Worm (Caenorhabditis elegans) whole organism, L3 larva: ENCODE results near the gene mpz-1.
A peak's percentile ranks its signal among the peaks of the same experiment; 100 is the strongest.

Experiments
- R02D3.7 ChIP-seq: fragments of 150-350 bp; optimal IDR thresholded peaks from 2 replicates; lab custom pipeline; 2014; ENCODE audit warnings: missing biosample characterization, missing genetic modification characterization
- aly-2 ChIP-seq: fragments of 150-350 bp; optimal IDR thresholded peaks from 2 replicates; lab custom pipeline; 2014; ENCODE audit warnings: missing biosample characterization, missing genetic modification characterization
- ama-1 ChIP-seq: fragments of 150-350 bp; optimal IDR thresholded peaks from 2 replicates; lab custom pipeline; 2018
- ceh-16 ChIP-seq: sonication (generic microtip); optimal IDR thresholded peaks from 2 replicates; lab custom pipeline; 2017; ENCODE audit warnings: missing biosample characterization, missing genetic modification characterization
- ceh-28 ChIP-seq: fragments of 150-350 bp; optimal IDR thresholded peaks from 2 replicates; lab custom pipeline; 2014; ENCODE audit warnings: missing biosample characterization, missing genetic modification reagents, missing genetic modification characterization
- ceh-82 ChIP-seq: fragments of 150-350 bp; optimal IDR thresholded peaks from 2 replicates; lab custom pipeline; 2014; ENCODE audit warnings: missing biosample characterization, missing genetic modification characterization
- ceh-9 ChIP-seq: sonication (generic microtip); optimal IDR thresholded peaks from 2 replicates; lab custom pipeline; 2018; ENCODE audit warnings: missing biosample characterization, missing genetic modification characterization
- egl-27 ChIP-seq: sonication (generic microtip); optimal IDR thresholded peaks from 4 replicates; lab custom pipeline; 2017; ENCODE audit warnings: missing biosample characterization, missing genetic modification reagents, missing genetic modification characterization
- egl-5 ChIP-seq: fragments of 150-350 bp; optimal IDR thresholded peaks from 2 replicates; lab custom pipeline; 2017; ENCODE audit warnings: missing biosample characterization, missing genetic modification reagents, missing genetic modification characterization, inconsistent platforms
- elt-1 ChIP-seq: fragments of 150-350 bp; optimal IDR thresholded peaks from 2 replicates; lab custom pipeline; 2014; ENCODE audit warnings: missing biosample characterization, missing genetic modification characterization
- elt-2 ChIP-seq: sonication (generic microtip); optimal IDR thresholded peaks from 2 replicates; lab custom pipeline; 2016; ENCODE audit warnings: missing genetic modification reagents, mild to moderate bottlenecking, missing genetic modification characterization, missing compliant biosample characterization
- elt-3 ChIP-seq, 3 experiments: fragments of 150-350 bp in 1 of 3; sonication (generic microtip) in 2 of 3; optimal IDR thresholded peaks; 2 replicates in 2 of 3; 4 replicates in 1 of 3; lab custom pipeline; 2014 to 2017; ENCODE audit warnings: missing biosample characterization in 3 of 3, missing genetic modification characterization in 3 of 3
- eor-1 ChIP-seq, 2 experiments: fragments of 150-350 bp; optimal IDR thresholded peaks; 2 replicates each; lab custom pipeline; 2014 to 2018; ENCODE audit warnings: missing biosample characterization in 2 of 2, missing genetic modification characterization in 2 of 2
- fkh-10 ChIP-seq: sonication (generic microtip); optimal IDR thresholded peaks from 2 replicates; lab custom pipeline; 2017; ENCODE audit warnings: missing biosample characterization, missing genetic modification reagents, missing genetic modification characterization
- fos-1 ChIP-seq: fragments of 150-350 bp; optimal IDR thresholded peaks from 2 replicates; lab custom pipeline; 2014; ENCODE audit warnings: missing biosample characterization, missing genetic modification characterization
- hmg-11 ChIP-seq: sonication (generic microtip); optimal IDR thresholded peaks from 2 replicates; lab custom pipeline; 2016; ENCODE audit warnings: missing genetic modification characterization, missing compliant biosample characterization
- jun-1 ChIP-seq: fragments of 150-350 bp; optimal IDR thresholded peaks from 2 replicates; lab custom pipeline; 2014; ENCODE audit warnings: missing biosample characterization, missing genetic modification reagents, missing genetic modification characterization
- lin-15B ChIP-seq: fragments of 150-350 bp; optimal IDR thresholded peaks from 2 replicates; lab custom pipeline; 2014; ENCODE audit warnings: missing biosample characterization, missing genetic modification characterization
- lin-39 ChIP-seq: fragments of 150-350 bp; optimal IDR thresholded peaks from 2 replicates; lab custom pipeline; 2018; ENCODE audit warnings: missing biosample characterization, missing genetic modification reagents, missing genetic modification characterization
- lsy-12 ChIP-seq: sonication (generic microtip); optimal IDR thresholded peaks from 2 replicates; lab custom pipeline; 2016; ENCODE audit warnings: mild to moderate bottlenecking, missing genetic modification characterization, missing compliant biosample characterization
- mdl-1 ChIP-seq: fragments of 150-350 bp; optimal IDR thresholded peaks from 2 replicates; lab custom pipeline; 2014; ENCODE audit warnings: missing biosample characterization, missing genetic modification characterization
- nfya-1 ChIP-seq: sonication (generic microtip); optimal IDR thresholded peaks from 2 replicates; lab custom pipeline; 2017; ENCODE audit warnings: missing genetic modification characterization, mild to moderate bottlenecking, missing compliant biosample characterization, antibody characterized with exemption, moderate library complexity; ENCODE audit not compliant: insufficient read depth
- nhr-11 ChIP-seq: fragments of 150-350 bp; optimal IDR thresholded peaks from 2 replicates; lab custom pipeline; 2014; ENCODE audit warnings: missing biosample characterization, missing genetic modification characterization
- nhr-12 ChIP-seq: fragments of 150-350 bp; optimal IDR thresholded peaks from 2 replicates; lab custom pipeline; 2014; ENCODE audit warnings: missing biosample characterization, missing genetic modification characterization
- nhr-23 ChIP-seq: fragments of 150-350 bp; optimal IDR thresholded peaks from 2 replicates; lab custom pipeline; 2014; ENCODE audit warnings: missing biosample characterization, missing genetic modification reagents, missing genetic modification characterization
- nhr-237 ChIP-seq: fragments of 150-350 bp; optimal IDR thresholded peaks from 2 replicates; lab custom pipeline; 2014; ENCODE audit warnings: missing biosample characterization, missing genetic modification characterization
- nhr-25 ChIP-seq: sonication (generic microtip); optimal IDR thresholded peaks from 2 replicates; lab custom pipeline; 2017; ENCODE audit warnings: missing biosample characterization, missing genetic modification characterization
- nhr-28 ChIP-seq: fragments of 150-350 bp; optimal IDR thresholded peaks from 2 replicates; lab custom pipeline; 2014; ENCODE audit warnings: missing biosample characterization, missing genetic modification characterization
- nhr-43 ChIP-seq: sonication (generic microtip); optimal IDR thresholded peaks from 2 replicates; lab custom pipeline; 2016; ENCODE audit warnings: mild to moderate bottlenecking, missing genetic modification characterization, missing compliant biosample characterization; ENCODE audit not compliant: poor library complexity, severe bottlenecking
- nhr-67 ChIP-seq: fragments of 150-350 bp; optimal IDR thresholded peaks from 2 replicates; lab custom pipeline; 2014; ENCODE audit warnings: missing biosample characterization, missing genetic modification characterization
- nhr-76 ChIP-seq: fragments of 150-350 bp; sonication (generic microtip); optimal IDR thresholded peaks from 5 replicates; lab custom pipeline; 2014; ENCODE audit warnings: missing biosample characterization, missing genetic modification characterization
- nhr-77 ChIP-seq: fragments of 150-350 bp; optimal IDR thresholded peaks from 2 replicates; lab custom pipeline; 2014; ENCODE audit warnings: missing biosample characterization, missing genetic modification characterization
- pha-4 ChIP-seq: fragments of 150-350 bp; optimal IDR thresholded peaks from 2 replicates; lab custom pipeline; 2014; ENCODE audit warnings: missing biosample characterization, missing genetic modification reagents, missing genetic modification characterization
- pqm-1 ChIP-seq: fragments of 150-350 bp; optimal IDR thresholded peaks from 2 replicates; lab custom pipeline; 2017; ENCODE audit warnings: missing biosample characterization, missing genetic modification characterization, inconsistent platforms
- sea-2 ChIP-seq: fragments of 150-350 bp; sonication (generic microtip); optimal IDR thresholded peaks from 4 replicates; lab custom pipeline; 2014; ENCODE audit warnings: missing biosample characterization, missing genetic modification reagents, missing genetic modification characterization
- snpc-4 ChIP-seq: fragments of 150-350 bp; optimal IDR thresholded peaks from 2 replicates; lab custom pipeline; 2014; ENCODE audit warnings: missing biosample characterization, missing genetic modification characterization
- tbx-2 ChIP-seq: sonication (generic microtip); optimal IDR thresholded peaks from 2 replicates; lab custom pipeline; 2016; ENCODE audit warnings: mild to moderate bottlenecking, missing genetic modification characterization, missing compliant biosample characterization
- unc-39 ChIP-seq: sonication (generic microtip); optimal IDR thresholded peaks from 4 replicates; lab custom pipeline; 2017; ENCODE audit warnings: missing biosample characterization, missing genetic modification characterization
- zag-1 ChIP-seq: fragments of 150-350 bp; optimal IDR thresholded peaks from 2 replicates; lab custom pipeline; 2014; ENCODE audit warnings: missing biosample characterization, missing genetic modification characterization
- ztf-11 ChIP-seq: fragments of 150-350 bp; optimal IDR thresholded peaks from 2 replicates; lab custom pipeline; 2014; ENCODE audit warnings: missing biosample characterization, missing genetic modification characterization
- ztf-4 ChIP-seq: fragments of 150-350 bp; optimal IDR thresholded peaks from 2 replicates; lab custom pipeline; 2014; ENCODE audit warnings: missing biosample characterization, missing genetic modification characterization

mpz-1 gene

ce11 chrII:10784780-10785463 lies 7.0 kb upstream of the mpz-1 start, which contains the start of gene cdl-1:
cdl-1 (plus strand) TSS chrII:10785452.
- TF ChIP-seq ceh-28 (tag; lab: Kevin White, UChicago): no peak
- TF ChIP-seq nhr-76 (tag; lab: Kevin White, UChicago): no peak
- TF ChIP-seq elt-1 (tag; lab: Kevin White, UChicago): no peak
- TF ChIP-seq sea-2 (GFP tag; lab: Kevin White, UChicago): no peak
- TF ChIP-seq lin-39 (tag; lab: Kevin White, UChicago): peak; percentile 19
- no peak for TF ChIP-seq jun-1
- TF ChIP-seq nhr-237 (tag; lab: Kevin White, UChicago): no peak
- TF ChIP-seq lin-15B (tag; lab: Kevin White, UChicago): peak; percentile 75
- no peak for TF ChIP-seq lsy-12 (tag; lab: Kevin White, UChicago)
- no peak for TF ChIP-seq fkh-10 (GFP tag; lab: Kevin White, UChicago)
- TF ChIP-seq nhr-28: no peak
- TF ChIP-seq tbx-2 (tag; lab: Kevin White, UChicago): no peak
- TF ChIP-seq elt-2: peak; percentile 59
- TF ChIP-seq nhr-23 (tag; lab: Kevin White, UChicago): peak; percentile 73
- peak; percentile 23 for TF ChIP-seq R02D3.7 (tag; lab: Kevin White, UChicago)
- TF ChIP-seq ceh-9 (tag; lab: Kevin White, UChicago): no peak
- TF ChIP-seq nfya-1 (tag; lab: Kevin White, UChicago): peak; percentile 69
- TF ChIP-seq nhr-12: no peak
- peak; percentile 39 for TF ChIP-seq hmg-11 (tag; lab: Kevin White, UChicago)
- TF ChIP-seq ztf-4 (tag; lab: Kevin White, UChicago): no peak
- TF ChIP-seq nhr-67 (tag; lab: Kevin White, UChicago): no peak
- no peak for TF ChIP-seq aly-2 (tag; lab: Kevin White, UChicago)
- no peak for TF ChIP-seq nhr-77 (tag; lab: Kevin White, UChicago)
- TF ChIP-seq pha-4: peak; percentile 76
- no peak for TF ChIP-seq ama-1 (lab: Kevin White, UChicago)
- TF ChIP-seq egl-27 (tag; lab: Kevin White, UChicago): no peak
- peak; percentile 12 for TF ChIP-seq pqm-1
- no peak for TF ChIP-seq nhr-11 (tag; lab: Kevin White, UChicago)
- peak; percentile 8 for TF ChIP-seq egl-5 (tag; lab: Kevin White, UChicago)
- no peak for TF ChIP-seq nhr-43
- no peak for TF ChIP-seq fos-1 (tag; lab: Kevin White, UChicago)
- TF ChIP-seq unc-39: no peak
- TF ChIP-seq eor-1 (tag; optimal IDR thresholded peaks at IDR 0.05; lab: Kevin White, UChicago): no peak
- TF ChIP-seq nhr-25 (tag; lab: Kevin White, UChicago): peak; percentile 67
- TF ChIP-seq mdl-1 (tag; lab: Kevin White, UChicago): no peak
- TF ChIP-seq zag-1 (tag; lab: Kevin White, UChicago): no peak
- TF ChIP-seq ztf-11 (tag; lab: Kevin White, UChicago): no peak
- TF ChIP-seq snpc-4 (tag; lab: Kevin White, UChicago): peak; percentile 80
- TF ChIP-seq elt-3 (tag; optimal IDR thresholded peaks at IDR 0.05; lab: Kevin White, UChicago): no peak
- no peak for TF ChIP-seq ceh-16 (tag; lab: Kevin White, UChicago)
- TF ChIP-seq ceh-82 (tag; lab: Kevin White, UChicago): no peak
- TF ChIP-seq, all 47 proteins: peak for 12

DNA sequence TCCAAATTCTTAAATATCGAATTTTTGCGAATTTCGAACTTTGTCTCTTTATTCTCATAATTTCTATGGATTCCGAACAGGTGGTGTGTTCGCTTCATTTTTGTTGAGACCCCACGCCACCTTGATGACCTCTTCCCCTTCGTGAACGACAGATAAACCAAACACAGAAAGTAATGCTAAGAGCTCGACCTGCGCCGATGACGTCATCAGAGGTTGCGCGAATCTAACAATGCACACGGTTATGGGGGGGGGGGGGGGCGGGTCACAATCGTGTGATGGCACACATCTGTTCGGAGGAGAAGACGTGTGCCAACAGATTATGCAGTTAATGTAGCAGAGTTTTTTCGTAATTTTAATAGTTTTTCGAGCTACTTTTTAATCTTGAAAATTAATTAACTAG lies 6.3 kb upstream of the mpz-1 start:
- no peak for TF ChIP-seq nhr-67 (tag; lab: Kevin White, UChicago)
- no peak for TF ChIP-seq zag-1 (tag; lab: Kevin White, UChicago)
- no peak for TF ChIP-seq unc-39
- TF ChIP-seq ama-1 (lab: Kevin White, UChicago): no peak
